Fruit fly (Drosophila melanogaster): Measurements from ENCODE around the gene mRpL23.

mRpL23 gene

dm6 chr3L:2371882-2372281 lies 1.6 kb downstream of the mRpL23 start, which contains the start of the genes CG1317 and CG8993 (continued):
- TF ChIP-seq Gsc (GFP tag; IDR thresholded peaks at IDR 0.05) = no peak
- TF ChIP-seq maf-S (GFP tag; optimal IDR thresholded peaks at IDR 0.05) = no peak
- peak; percentile 23 for TF ChIP-seq CG10462 (GFP tag; optimal IDR thresholded peaks at IDR 0.05)
- TF ChIP-seq oc (tag; optimal IDR thresholded peaks at IDR 0.05) = no peak
- peak; percentile 41; the same call in 1 of the 2 replicates for TF ChIP-seq CG14014 (GFP tag; IDR thresholded peaks at IDR 0.05)
- no peak for TF ChIP-seq CG11085 (GFP tag; IDR thresholded peaks at IDR 0.05)
- TF ChIP-seq CG3995 (GFP tag; optimal IDR thresholded peaks at IDR 0.05) = peak; percentile 95
- TF ChIP-seq CG17361 (GFP tag; IDR thresholded peaks at IDR 0.05) = peak; percentile 74; the same call in 2 of the 3 replicates
- TF ChIP-seq ftz-f1 (GFP tag; optimal IDR thresholded peaks at IDR 0.05) = no peak
- no peak for TF ChIP-seq CG7372 (GFP tag; IDR thresholded peaks at IDR 0.05)
- no peak for TF ChIP-seq org-1 (GFP tag; optimal IDR thresholded peaks at IDR 0.05)
- no peak for TF ChIP-seq Hr39 (optimal IDR thresholded peaks at IDR 0.05)
- TF ChIP-seq HmgD (GFP tag; optimal IDR thresholded peaks at IDR 0.05) = no peak
- TF ChIP-seq CG6791 (GFP tag; IDR thresholded peaks at IDR 0.05; ENCODE audit: partially characterized antibody) = no peak
- TF ChIP-seq Side (GFP tag; optimal IDR thresholded peaks at IDR 0.05) = no peak
- TF ChIP-seq chn (GFP tag; optimal IDR thresholded peaks at IDR 0.05) = peak; percentile 52
- no peak for TF ChIP-seq Myb (GFP tag; optimal IDR thresholded peaks at IDR 0.05)
- 0 out of 2 replicates have a peak, but pooled peaks have one; percentile 23 for TF ChIP-seq ap (GFP tag; IDR thresholded peaks at IDR 0.05)
- TF ChIP-seq CG6175 (GFP tag; IDR thresholded peaks at IDR 0.05) = no peak
- TF ChIP-seq CG2129 (GFP tag; IDR thresholded peaks at IDR 0.05; ENCODE audit: partially characterized antibody) = peak; percentile 50
- no peak for TF ChIP-seq chif (GFP tag; optimal IDR thresholded peaks at IDR 0.05)
- TF ChIP-seq CG8359 (GFP tag; optimal IDR thresholded peaks at IDR 0.05; ENCODE audit: borderline replicate concordance) = no peak
- TF ChIP-seq seq (GFP tag; IDR thresholded peaks at IDR 0.05) = no peak
- TF ChIP-seq Dfd (GFP tag; optimal IDR thresholded peaks at IDR 0.05) = peak in 1 of 2 experiments; percentile 42
- peak; percentile 22 for TF ChIP-seq D19A (tag; optimal IDR thresholded peaks at IDR 0.05)
- peak; percentile 77 for TF ChIP-seq B-H2 (GFP tag; optimal IDR thresholded peaks at IDR 0.05)
- no peak for TF ChIP-seq CG16815 (GFP tag; optimal IDR thresholded peaks at IDR 0.05)
- no peak for TF ChIP-seq ewg (GFP tag; optimal IDR thresholded peaks at IDR 0.05)
- no peak for TF ChIP-seq BtbVII (GFP tag; optimal IDR thresholded peaks at IDR 0.05)
- TF ChIP-seq trh (GFP tag; optimal IDR thresholded peaks at IDR 0.05) = no peak
- peak; percentile 96 for TF ChIP-seq stwl (tag; optimal IDR thresholded peaks at IDR 0.05)
- TF ChIP-seq z (GFP tag; IDR thresholded peaks at IDR 0.05) = no peak
- peak; percentile 55 for TF ChIP-seq CG30020 (tag; optimal IDR thresholded peaks at IDR 0.05)
- TF ChIP-seq Taf1 (GFP tag; IDR thresholded peaks at IDR 0.05) = peak; percentile 26; the same call in 1 of the 2 replicates
- TF ChIP-seq CG10654 (GFP tag; optimal IDR thresholded peaks at IDR 0.05) = peak; percentile 41
- no peak for TF ChIP-seq p53 (GFP tag; optimal IDR thresholded peaks at IDR 0.05)
- TF ChIP-seq insv (GFP tag; optimal IDR thresholded peaks at IDR 0.05) = peak in 1 of 2 experiments; percentile 1
- peak; percentile 54 for TF ChIP-seq Nf-YC (tag; optimal IDR thresholded peaks at IDR 0.05)
- TF ChIP-seq CG12299 (tag; optimal IDR thresholded peaks at IDR 0.05) = peak; percentile 46
- peak; percentile 61 for TF ChIP-seq HmgZ (tag; optimal IDR thresholded peaks at IDR 0.05)
- TF ChIP-seq ind (GFP tag; optimal IDR thresholded peaks at IDR 0.05) = peak; percentile 67
- TF ChIP-seq Vsx1 (GFP tag; optimal IDR thresholded peaks at IDR 0.05) = no peak
- no peak for TF ChIP-seq HHEX (GFP tag; optimal IDR thresholded peaks at IDR 0.05)
- no peak for TF ChIP-seq CG43689 (GFP tag; IDR thresholded peaks at IDR 0.05)
- TF ChIP-seq kni (GFP tag; optimal IDR thresholded peaks at IDR 0.05) = no peak
- peak; percentile 1 for TF ChIP-seq fd3F (GFP tag; optimal IDR thresholded peaks at IDR 0.05)
- peak; percentile 72 for TF ChIP-seq phol (tag; optimal IDR thresholded peaks at IDR 0.05)
- no peak for TF ChIP-seq CG3726 (GFP tag; IDR thresholded peaks at IDR 0.05)
- no peak for TF ChIP-seq HLH54F (GFP tag; optimal IDR thresholded peaks at IDR 0.05)
- TF ChIP-seq gfzf (GFP tag; optimal IDR thresholded peaks at IDR 0.05) = no peak
- no peak for TF ChIP-seq cg (GFP tag; optimal IDR thresholded peaks at IDR 0.05)
- no peak for TF ChIP-seq CG18619 (GFP tag; optimal IDR thresholded peaks at IDR 0.05)

All from whole organism, embryonic.